Fruit fly (Drosophila melanogaster) whole organism, embryonic: ENCODE results near the gene CG3587.
A peak's percentile ranks its signal among the peaks of the same experiment; 100 is the strongest.

Source experiments
- B-H2 ChIP-seq: fragments of 200-800 bp; sonication (Bioruptor generic); optimal IDR thresholded peaks from 2 replicates; lab custom pipeline; 2018; ENCODE audit warnings: missing biosample characterization, mild to moderate bottlenecking, missing genetic modification characterization
- BEAF-32 ChIP-seq: fragments of 200-800 bp; sonication (Bioruptor generic); optimal IDR thresholded peaks from 3 replicates; lab custom pipeline; 2017; ENCODE audit warnings: missing biosample characterization, missing genetic modification characterization, mild to moderate bottlenecking, moderate library complexity, missing genetic modification reagents
- CG10431 ChIP-seq: fragments of 200-800 bp; sonication (Bioruptor generic); optimal IDR thresholded peaks from 3 replicates; lab custom pipeline; 2018; ENCODE audit warnings: missing biosample characterization, mild to moderate bottlenecking, missing genetic modification characterization
- CG10654 ChIP-seq: fragments of 200-800 bp; sonication (Bioruptor generic); optimal IDR thresholded peaks from 2 replicates; lab custom pipeline; 2016; ENCODE audit warnings: missing biosample characterization, missing genetic modification characterization
- CG11504 ChIP-seq: fragments of 200-800 bp; sonication (Bioruptor generic); optimal IDR thresholded peaks from 3 replicates; lab custom pipeline; 2019; ENCODE audit warnings: missing biosample characterization, mild to moderate bottlenecking, missing genetic modification characterization, moderate library complexity
- CG11560 ChIP-seq: fragments of 200-800 bp; sonication (Bioruptor generic); IDR thresholded peaks from 3 replicates; pipeline ENCODE4 v1.3.6; 2022; ENCODE audit warnings: missing biosample characterization, missing genetic modification characterization
- CG12071 ChIP-seq: fragments of 200-800 bp; sonication (Bioruptor generic); optimal IDR thresholded peaks from 3 replicates; lab custom pipeline; 2018; ENCODE audit warnings: missing biosample characterization, mild to moderate bottlenecking, missing genetic modification characterization
- CG12236 ChIP-seq: fragments of 200-800 bp; sonication (Bioruptor generic); optimal IDR thresholded peaks from 2 replicates; lab custom pipeline; 2016; ENCODE audit warnings: missing biosample characterization, missing genetic modification characterization
- CG14050 ChIP-seq: fragments of 200-800 bp; sonication (Bioruptor generic); IDR thresholded peaks from 3 replicates; pipeline ENCODE4 v1.3.6; 2022; ENCODE audit warnings: missing biosample characterization, missing genetic modification characterization
- CG17385 ChIP-seq: fragments of 200-800 bp; sonication (Bioruptor generic); optimal IDR thresholded peaks from 3 replicates; lab custom pipeline; 2018; ENCODE audit warnings: missing biosample characterization, mild to moderate bottlenecking, missing genetic modification characterization
- CG18599 ChIP-seq: fragments of 200-800 bp; sonication (Bioruptor generic); optimal IDR thresholded peaks from 3 replicates; lab custom pipeline; 2017; ENCODE audit warnings: missing biosample characterization, missing genetic modification characterization, mild to moderate bottlenecking, moderate library complexity, missing genetic modification reagents
- CG3163 ChIP-seq: fragments of 200-800 bp; sonication (Bioruptor generic); optimal IDR thresholded peaks from 3 replicates; lab custom pipeline; 2016; ENCODE audit warnings: missing biosample characterization, missing genetic modification characterization
- CG33557 ChIP-seq: fragments of 200-800 bp; sonication (Bioruptor generic); optimal IDR thresholded peaks from 2 replicates; lab custom pipeline; 2019; ENCODE audit warnings: missing biosample characterization, mild to moderate bottlenecking, missing genetic modification characterization, moderate library complexity
- CG3847 ChIP-seq: fragments of 200-800 bp; sonication (Bioruptor generic); IDR thresholded peaks from 2 replicates; pipeline ENCODE4 v1.3.6; 2022; ENCODE audit warnings: missing biosample characterization, missing genetic modification characterization
- CG3995 ChIP-seq: fragments of 200-800 bp; sonication (Bioruptor generic); optimal IDR thresholded peaks from 3 replicates; lab custom pipeline; 2016; ENCODE audit warnings: missing biosample characterization, missing genetic modification characterization
- CG5953 ChIP-seq: fragments of 200-800 bp; sonication (Bioruptor generic); IDR thresholded peaks from 2 replicates; pipeline ENCODE4 v1.3.6; 2022; ENCODE audit warnings: missing biosample characterization, missing genetic modification characterization
- CG7271 ChIP-seq: fragments of 200-800 bp; sonication (Bioruptor generic); optimal IDR thresholded peaks from 2 replicates; lab custom pipeline; 2018; ENCODE audit warnings: missing biosample characterization, mild to moderate bottlenecking, missing genetic modification characterization, moderate library complexity
- CG7928 ChIP-seq: fragments of 200-800 bp; sonication (Bioruptor generic); optimal IDR thresholded peaks from 2 replicates; lab custom pipeline; 2017; ENCODE audit warnings: missing biosample characterization, mild to moderate bottlenecking, missing genetic modification characterization
- CG7963 ChIP-seq: fragments of 200-800 bp; sonication (Bioruptor generic); IDR thresholded peaks from 3 replicates; pipeline ENCODE4 v1.3.6; 2022; ENCODE audit warnings: missing biosample characterization, missing genetic modification characterization; ENCODE audit not compliant: partially characterized antibody
- CG8290 ChIP-seq, 3 experiments: fragments of 200-800 bp; sonication (Bioruptor generic); optimal IDR thresholded peaks; 2 replicates each; lab custom pipeline; 2016 to 2019; ENCODE audit warnings: missing biosample characterization in 3 of 3, missing genetic modification characterization in 3 of 3, mild to moderate bottlenecking in 2 of 3, moderate library complexity in 1 of 3
- CG8765 ChIP-seq: fragments of 200-800 bp; sonication (Bioruptor generic); IDR thresholded peaks from 2 replicates; pipeline ENCODE4 v1.3.6; 2022; ENCODE audit warnings: missing biosample characterization, missing genetic modification characterization
- CG9932 ChIP-seq: fragments of 200-800 bp; sonication (Bioruptor generic); IDR thresholded peaks from 2 replicates; pipeline ENCODE4 v1.3.6; 2022; ENCODE audit warnings: missing biosample characterization, missing genetic modification characterization
- CHES-1-like ChIP-seq: fragments of 200-800 bp; sonication (Bioruptor generic); optimal IDR thresholded peaks from 2 replicates; lab custom pipeline; 2016; ENCODE audit warnings: missing biosample characterization, missing genetic modification characterization
- E2f2 ChIP-seq: fragments of 200-800 bp; sonication (Bioruptor generic); IDR thresholded peaks from 2 replicates; pipeline ENCODE4 v1.3.6; 2022; ENCODE audit warnings: missing biosample characterization, missing genetic modification characterization
- Oaz ChIP-seq: fragments of 200-800 bp; sonication (Bioruptor generic); IDR thresholded peaks from 2 replicates; pipeline ENCODE4 v1.3.6; 2022; ENCODE audit warnings: missing biosample characterization, missing genetic modification characterization
- Oli ChIP-seq: fragments of 200-800 bp; sonication (Bioruptor generic); optimal IDR thresholded peaks from 2 replicates; lab custom pipeline; 2018; ENCODE audit warnings: missing biosample characterization, mild to moderate bottlenecking, missing genetic modification characterization, moderate library complexity
- PHDP ChIP-seq: fragments of 200-800 bp; sonication (Bioruptor generic); optimal IDR thresholded peaks from 3 replicates; lab custom pipeline; 2018; ENCODE audit warnings: missing biosample characterization, mild to moderate bottlenecking, missing genetic modification characterization, moderate library complexity
- Ravus ChIP-seq: fragments of 200-800 bp; sonication (Bioruptor generic); IDR thresholded peaks from 2 replicates; pipeline ENCODE4 v1.3.6; 2022; ENCODE audit warnings: missing biosample characterization, missing genetic modification characterization
- Sry-β ChIP-seq: fragments of 200-800 bp; sonication (Bioruptor generic); optimal IDR thresholded peaks from 2 replicates; lab custom pipeline; 2018; ENCODE audit warnings: missing biosample characterization, mild to moderate bottlenecking, missing genetic modification characterization, moderate library complexity
- TFAM ChIP-seq: fragments of 200-800 bp; sonication (Bioruptor generic); optimal IDR thresholded peaks from 2 replicates; lab custom pipeline; 2017; ENCODE audit warnings: missing biosample characterization, missing genetic modification characterization, inconsistent platforms
- Xrp1 ChIP-seq: fragments of 200-800 bp; sonication (Bioruptor generic); IDR thresholded peaks from 2 replicates; pipeline ENCODE4 v1.3.6; 2022; ENCODE audit warnings: missing biosample characterization, missing genetic modification characterization
- aop ChIP-seq: fragments of 200-800 bp; sonication (Bioruptor generic); IDR thresholded peaks from 2 replicates; pipeline ENCODE4 v1.3.6; 2022; ENCODE audit warnings: missing biosample characterization, missing genetic modification characterization
- ase ChIP-seq: fragments of 200-800 bp; sonication (Bioruptor generic); IDR thresholded peaks from 3 replicates; pipeline ENCODE4 v1.3.6; 2022; ENCODE audit warnings: missing biosample characterization, missing genetic modification characterization
- chm ChIP-seq: fragments of 200-800 bp; sonication (Bioruptor generic); IDR thresholded peaks from 2 replicates; pipeline ENCODE4 v1.3.6; 2022; ENCODE audit warnings: missing biosample characterization, missing genetic modification characterization
- ci ChIP-seq: fragments of 200-800 bp; sonication (Bioruptor generic); IDR thresholded peaks from 3 replicates; pipeline ENCODE4 v1.3.6; 2022; ENCODE audit warnings: missing biosample characterization, missing genetic modification characterization
- corto ChIP-seq: fragments of 200-800 bp; sonication (Bioruptor generic); optimal IDR thresholded peaks from 2 replicates; lab custom pipeline; 2016; ENCODE audit warnings: missing biosample characterization, mild to moderate bottlenecking, missing genetic modification characterization, moderate library complexity
- fd102C ChIP-seq: fragments of 200-800 bp; sonication (Bioruptor generic); optimal IDR thresholded peaks from 2 replicates; lab custom pipeline; 2018; ENCODE audit warnings: missing biosample characterization, mild to moderate bottlenecking, missing genetic modification characterization, moderate library complexity
- gfzf ChIP-seq: fragments of 200-800 bp; sonication (Bioruptor generic); optimal IDR thresholded peaks from 2 replicates; lab custom pipeline; 2016; ENCODE audit warnings: missing biosample characterization, mild to moderate bottlenecking, missing genetic modification characterization, moderate library complexity
- gsb-n ChIP-seq: fragments of 200-800 bp; sonication (Bioruptor generic); optimal IDR thresholded peaks from 3 replicates; lab custom pipeline; 2018; ENCODE audit warnings: missing biosample characterization, mild to moderate bottlenecking, missing genetic modification characterization
- h ChIP-seq: fragments of >200 bp; optimal IDR thresholded peaks from 2 replicates; lab custom pipeline; 2017
- ind ChIP-seq: fragments of 200-800 bp; sonication (Bioruptor generic); optimal IDR thresholded peaks from 3 replicates; lab custom pipeline; 2016; ENCODE audit warnings: missing biosample characterization, missing genetic modification characterization
- nerfin-2 ChIP-seq: fragments of 200-800 bp; sonication (Bioruptor generic); IDR thresholded peaks from 2 replicates; pipeline ENCODE4 v1.3.6; 2022; ENCODE audit warnings: missing biosample characterization, missing genetic modification characterization; ENCODE audit not compliant: partially characterized antibody
- pnt ChIP-seq: fragments of 200-800 bp; sonication (Bioruptor generic); optimal IDR thresholded peaks from 3 replicates; lab custom pipeline; 2016; ENCODE audit warnings: missing biosample characterization, missing genetic modification characterization
- sens-2 ChIP-seq: fragments of 200-800 bp; sonication (Bioruptor generic); IDR thresholded peaks from 2 replicates; pipeline ENCODE4 v1.3.6; 2022; ENCODE audit warnings: missing biosample characterization, missing genetic modification characterization
- slou ChIP-seq: fragments of 200-800 bp; sonication (Bioruptor generic); optimal IDR thresholded peaks from 3 replicates; lab custom pipeline; 2016; ENCODE audit warnings: missing biosample characterization, missing genetic modification characterization
- sqz ChIP-seq: fragments of 200-800 bp; sonication (Bioruptor generic); optimal IDR thresholded peaks from 3 replicates; lab custom pipeline; 2018; ENCODE audit warnings: missing biosample characterization, mild to moderate bottlenecking, missing genetic modification characterization
- tll ChIP-seq, 2 experiments: fragments of 200-800 bp in 1 of 2; fragments of >200 bp in 1 of 2; sonication (Bioruptor generic) in 1 of 2; optimal IDR thresholded peaks; 2 replicates each; lab custom pipeline; 2017 to 2019; ENCODE audit warnings: missing biosample characterization in 2 of 2, missing genetic modification characterization in 2 of 2, mild to moderate bottlenecking in 1 of 2, moderate library complexity in 1 of 2
- ttk ChIP-seq: fragments of 200-800 bp; sonication (Bioruptor generic); IDR thresholded peaks from 2 replicates; pipeline ENCODE4 v2.1.2; 2022; ENCODE audit warnings: missing biosample characterization, missing genetic modification characterization
- unpg ChIP-seq: fragments of 200-800 bp; sonication (Bioruptor generic); optimal IDR thresholded peaks from 3 replicates; lab custom pipeline; 2018; ENCODE audit warnings: missing biosample characterization, mild to moderate bottlenecking, missing genetic modification characterization, moderate library complexity
- vvl ChIP-seq: fragments of 200-800 bp; sonication (Bioruptor generic); IDR thresholded peaks from 2 replicates; pipeline ENCODE4 v1.3.6; 2022; ENCODE audit warnings: missing biosample characterization, missing genetic modification characterization

CG3587 gene

DNA sequence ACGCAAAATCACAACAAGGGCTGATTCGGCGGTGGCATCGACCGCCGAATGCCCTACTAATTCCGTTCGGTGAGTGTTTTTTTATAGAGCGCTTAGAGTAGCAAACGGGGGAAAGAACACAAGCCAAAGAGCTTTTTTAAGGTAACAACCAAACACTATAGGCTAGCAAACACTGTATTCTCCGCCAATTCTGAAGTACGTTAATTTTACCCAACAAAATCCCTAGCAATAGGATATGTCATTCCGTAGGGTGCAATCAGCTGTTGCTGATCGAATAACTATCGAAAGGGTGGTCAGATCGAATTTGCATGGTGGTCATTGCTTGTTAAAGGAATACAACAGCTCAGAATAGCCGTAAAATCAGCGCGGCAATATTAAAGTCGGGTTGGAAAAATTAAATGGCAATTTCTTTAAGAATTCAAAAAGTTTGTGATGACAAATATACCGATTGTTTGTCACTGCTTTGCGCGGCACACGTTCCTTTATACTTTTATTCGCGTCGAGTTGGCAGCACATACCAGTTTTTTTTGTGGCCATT, 32.3 kb upstream of the CG3587 start, which contains the start of gene mip130 (continued):
- TF ChIP-seq CG8290 (GFP tag; optimal IDR thresholded peaks at IDR 0.05; lab: Kevin White, UChicago): no peak
- no peak for TF ChIP-seq CG8290 (tag; optimal IDR thresholded peaks at IDR 0.05; lab: Kevin White, UChicago)
- 0 out of 3 replicates have a peak, but pooled peaks have one; percentile 27 for TF ChIP-seq CG14050 (GFP tag; lab: Robert Waterston, UW)
- TF ChIP-seq tll (GFP tag; optimal IDR thresholded peaks at IDR 0.05; lab: Kevin White, UChicago): no peak
- TF ChIP-seq CG7928 (GFP tag; lab: Kevin White, UChicago): no peak
- peak; percentile 31; the same call in 1 of the 2 replicates for TF ChIP-seq CG3847 (GFP tag; lab: Robert Waterston, UW)
- TF ChIP-seq CG33557 (GFP tag; lab: Kevin White, UChicago): no peak
- 0 out of 3 replicates have a peak, but pooled peaks have one; percentile 30 for TF ChIP-seq ase (GFP tag; lab: Robert Waterston, UW)
- TF ChIP-seq CG8765 (GFP tag; lab: Robert Waterston, UW): no peak
- TF ChIP-seq ind: peak; percentile 57
- TF ChIP-seq E2f2 (GFP tag; lab: Robert Waterston, UW): peak; percentile 47; the same call in 1 of the 2 replicates
- no peak for TF ChIP-seq CG12236 (GFP tag; lab: Kevin White, UChicago)
- peak; percentile 80 for TF ChIP-seq BEAF-32 (GFP tag; lab: Kevin White, UChicago)
- peak; percentile 50 for TF ChIP-seq CG17385 (GFP tag; lab: Kevin White, UChicago)
- peak; percentile 33 for TF ChIP-seq unpg (GFP tag; lab: Kevin White, UChicago)
- no peak for TF ChIP-seq sens-2 (GFP tag; lab: Robert Waterston, UW)
- no peak for TF ChIP-seq Sry-β (GFP tag; lab: Kevin White, UChicago)
- no peak for TF ChIP-seq nerfin-2 (GFP tag; lab: Robert Waterston, UW)
- TF ChIP-seq CG10431 (GFP tag; lab: Kevin White, UChicago): peak; percentile 12
- no peak for TF ChIP-seq Ravus (GFP tag; lab: Robert Waterston, UW)
- peak; percentile 98 for TF ChIP-seq CG3995
- TF ChIP-seq Xrp1 (GFP tag; lab: Robert Waterston, UW): peak; percentile 66
- peak; percentile 23 for TF ChIP-seq gfzf (GFP tag; lab: Kevin White, UChicago)
- peak; percentile 72 for TF ChIP-seq CG11560 (tag; lab: Robert Waterston, UW)
- peak; percentile 25 for TF ChIP-seq gsb-n (tag; lab: Kevin White, UChicago)
- TF ChIP-seq CG18599 (GFP tag; lab: Kevin White, UChicago): peak; percentile 54
- no peak for TF ChIP-seq CG11504
- TF ChIP-seq PHDP (tag; lab: Kevin White, UChicago): peak; percentile 41
- TF ChIP-seq CHES-1-like (GFP tag; lab: Kevin White, UChicago): no peak
- TF ChIP-seq pnt (GFP tag; lab: Kevin White, UChicago): peak; percentile 46
- TF ChIP-seq Oli (tag; lab: Kevin White, UChicago): peak; percentile 55
- no peak for TF ChIP-seq aop (GFP tag; lab: Robert Waterston, UW)
- TF ChIP-seq chm (GFP tag; lab: Robert Waterston, UW): no peak
- TF ChIP-seq B-H2: peak; percentile 0
- TF ChIP-seq h (lab: Kevin White, UChicago): no peak
- TF ChIP-seq ttk (GFP tag; lab: Robert Waterston, UW): no peak
- TF ChIP-seq CG5953 (GFP tag; lab: Robert Waterston, UW): no peak
- TF ChIP-seq ci (GFP tag; lab: Robert Waterston, UW): no peak
- no peak for TF ChIP-seq slou (GFP tag; lab: Kevin White, UChicago)
- peak; percentile 6 for TF ChIP-seq CG12071 (GFP tag; lab: Kevin White, UChicago)
- no peak for TF ChIP-seq TFAM (GFP tag; lab: Kevin White, UChicago)
- no peak for TF ChIP-seq CG7271 (tag; lab: Kevin White, UChicago)
- no peak for TF ChIP-seq CG3163 (GFP tag; lab: Kevin White, UChicago)
- TF ChIP-seq vvl (GFP tag; lab: Robert Waterston, UW): peak; percentile 19
- TF ChIP-seq fd102C (GFP tag; lab: Kevin White, UChicago): no peak
- TF ChIP-seq CG7963 (GFP tag; lab: Robert Waterston, UW): 0 out of 3 replicates have a peak, but pooled peaks have one; percentile 12
- peak; percentile 88 for TF ChIP-seq sqz (GFP tag; lab: Kevin White, UChicago)
- TF ChIP-seq CG10654 (GFP tag; lab: Kevin White, UChicago): peak; percentile 9
- TF ChIP-seq CG9932 (GFP tag; lab: Robert Waterston, UW): peak; percentile 72
- TF ChIP-seq corto (GFP tag; lab: Kevin White, UChicago): no peak
- 0 out of 2 replicates have a peak, but pooled peaks have one; percentile 16 for TF ChIP-seq Oaz (GFP tag; lab: Robert Waterston, UW)
